Worm (Caenorhabditis elegans): Measurements from ENCODE around the gene selt-1.2.

Gene selt-1.2

ce11 chrV:10776528-10777055 is 29.4 kb upstream of the selt-1.2 start, which contains the start of gene D1054.5:
TSS of gene D1054.5 (minus strand) at chrV:10776578.
- TF ChIP-seq B0310.2 (tag; optimal IDR thresholded peaks at IDR 0.05) (no peak), tra-4 (tag; optimal IDR thresholded peaks at IDR 0.05) (no peak), aly-1 (tag; optimal IDR thresholded peaks at IDR 0.05) (no peak), hnd-1 (tag; optimal IDR thresholded peaks at IDR 0.05) (no peak), sea-1 (GFP tag; conservative IDR thresholded peaks at IDR 0.05) (no peak), hmg-4 (GFP tag; optimal IDR thresholded peaks at IDR 0.05) (no peak), flt-1 (GFP tag; IDR thresholded peaks at IDR 0.05) (no peak), ceh-36 (tag; optimal IDR thresholded peaks at IDR 0.05) (no peak), tbx-37 (GFP tag; conservative IDR thresholded peaks at IDR 0.05) (no peak)

ce11 chrV:10773216-10773615 is 26.1 kb upstream of the selt-1.2 start:
- no peak for TF ChIP-seq F13C5.2 (tag; optimal IDR thresholded peaks at IDR 0.05)
- no peak for TF ChIP-seq ama-1 (optimal IDR thresholded peaks at IDR 0.05)
- TF ChIP-seq sea-1 (GFP tag; conservative IDR thresholded peaks at IDR 0.05), result no peak
- no peak for TF ChIP-seq hmbx-1 (tag; optimal IDR thresholded peaks at IDR 0.05)
- TF ChIP-seq tbx-37 (GFP tag; conservative IDR thresholded peaks at IDR 0.05), result no peak
- no peak for TF ChIP-seq pes-1 (GFP tag; IDR thresholded peaks at IDR 0.05)
- no peak for TF ChIP-seq ets-7 (tag; optimal IDR thresholded peaks at IDR 0.05)

- TF ChIP-seq ama-1 (optimal IDR thresholded peaks at IDR 0.05) (no peak), tbx-11 (GFP tag; IDR thresholded peaks at IDR 0.05) (no peak), aly-1 (tag; optimal IDR thresholded peaks at IDR 0.05) (no peak), scrt-1 (GFP tag; IDR thresholded peaks at IDR 0.05) (no peak), pes-1 (GFP tag; IDR thresholded peaks at IDR 0.05) (no peak), hmg-4 (GFP tag; optimal IDR thresholded peaks at IDR 0.05) (no peak), hmbx-1 (tag; optimal IDR thresholded peaks at IDR 0.05) (no peak), sea-1 (GFP tag; conservative IDR thresholded peaks at IDR 0.05) (no peak), ceh-36 (tag; optimal IDR thresholded peaks at IDR 0.05) (no peak), hnd-1 (tag; optimal IDR thresholded peaks at IDR 0.05) (no peak), B0310.2 (tag; optimal IDR thresholded peaks at IDR 0.05) (no peak), ceh-13 (GFP tag; optimal IDR thresholded peaks at IDR 0.05) (no peak), tra-4 (tag; optimal IDR thresholded peaks at IDR 0.05) (no peak), flt-1 (GFP tag; IDR thresholded peaks at IDR 0.05) (no peak), tbx-37 (GFP tag; conservative IDR thresholded peaks at IDR 0.05) (no peak), F13C5.2 (tag; optimal IDR thresholded peaks at IDR 0.05) (no peak), ets-7 (tag; optimal IDR thresholded peaks at IDR 0.05) (no peak)
Observed at ce11 chrV:10771390-10771789, 24.2 kb upstream of the selt-1.2 start, which contains the start of gene D1054.3. TSS of gene D1054.3 (plus strand) at chrV:10771451.

- TF ChIP-seq tbx-11 (GFP tag; IDR thresholded peaks at IDR 0.05) (no peak), pes-1 (GFP tag; IDR thresholded peaks at IDR 0.05) (no peak), ama-1 (optimal IDR thresholded peaks at IDR 0.05) (no peak), hnd-1 (tag; optimal IDR thresholded peaks at IDR 0.05) (no peak), F13C5.2 (tag; optimal IDR thresholded peaks at IDR 0.05) (no peak), ceh-36 (tag; optimal IDR thresholded peaks at IDR 0.05) (no peak), flt-1 (GFP tag; IDR thresholded peaks at IDR 0.05) (no peak), tra-4 (tag; optimal IDR thresholded peaks at IDR 0.05) (no peak), hmg-4 (GFP tag; optimal IDR thresholded peaks at IDR 0.05) (no peak), ceh-13 (GFP tag; optimal IDR thresholded peaks at IDR 0.05) (no peak), tbx-37 (GFP tag; conservative IDR thresholded peaks at IDR 0.05) (no peak), aly-1 (tag; optimal IDR thresholded peaks at IDR 0.05) (no peak), hmbx-1 (tag; optimal IDR thresholded peaks at IDR 0.05) (no peak), scrt-1 (GFP tag; IDR thresholded peaks at IDR 0.05) (no peak), sea-1 (GFP tag; conservative IDR thresholded peaks at IDR 0.05) (no peak), B0310.2 (tag; optimal IDR thresholded peaks at IDR 0.05) (no peak)
Observed at ce11 chrV:10770026-10770425, 22.9 kb upstream of the selt-1.2 start, which contains the start of the genes D1054.1 and pas-2. TSS of gene D1054.1 (minus strand) at chrV:10770217. TSS of gene pas-2 (plus strand) at chrV:10770368.

- TF ChIP-seq tbx-11 (GFP tag; IDR thresholded peaks at IDR 0.05), result no peak
- no peak for TF ChIP-seq tbx-37 (GFP tag; conservative IDR thresholded peaks at IDR 0.05)
- no peak for TF ChIP-seq hmg-4 (GFP tag; optimal IDR thresholded peaks at IDR 0.05)
Observed at ce11 chrV:10768892-10769291, 21.7 kb upstream of the selt-1.2 start.

- no peak for TF ChIP-seq ama-1 (optimal IDR thresholded peaks at IDR 0.05)
- no peak for TF ChIP-seq flt-1 (GFP tag; IDR thresholded peaks at IDR 0.05)
- TF ChIP-seq sea-1 (GFP tag; conservative IDR thresholded peaks at IDR 0.05), result no peak
- TF ChIP-seq F13C5.2 (tag; optimal IDR thresholded peaks at IDR 0.05), result no peak
- TF ChIP-seq hnd-1 (tag; optimal IDR thresholded peaks at IDR 0.05), result no peak
- TF ChIP-seq ceh-13 (GFP tag; optimal IDR thresholded peaks at IDR 0.05), result no peak
- TF ChIP-seq tbx-37 (GFP tag; conservative IDR thresholded peaks at IDR 0.05), result no peak
- no peak for TF ChIP-seq tbx-11 (GFP tag; IDR thresholded peaks at IDR 0.05)
- TF ChIP-seq ceh-36 (tag; optimal IDR thresholded peaks at IDR 0.05), result no peak
- TF ChIP-seq pes-1 (GFP tag; IDR thresholded peaks at IDR 0.05), result no peak
- TF ChIP-seq tra-4 (tag; optimal IDR thresholded peaks at IDR 0.05), result no peak
- no peak for TF ChIP-seq scrt-1 (GFP tag; IDR thresholded peaks at IDR 0.05)
- TF ChIP-seq aly-1 (tag; optimal IDR thresholded peaks at IDR 0.05), result no peak
- no peak for TF ChIP-seq hmbx-1 (tag; optimal IDR thresholded peaks at IDR 0.05)
- TF ChIP-seq B0310.2 (tag; optimal IDR thresholded peaks at IDR 0.05), result no peak
- TF ChIP-seq hmg-4 (GFP tag; optimal IDR thresholded peaks at IDR 0.05), result no peak
- TF ChIP-seq ets-7 (tag; optimal IDR thresholded peaks at IDR 0.05), result no peak
Observed at ce11 chrV:10764066-10764465, 16.9 kb upstream of the selt-1.2 start, which contains the start of gene ocr-1. TSS of gene ocr-1 (plus strand) at chrV:10764366.

ce11 chrV:10762695-10763094 is 15.5 kb upstream of the selt-1.2 start, which contains the start of gene sre-6:
TSS of gene sre-6 (minus strand) at chrV:10762795.
- no peak for TF ChIP-seq pes-1 (GFP tag; IDR thresholded peaks at IDR 0.05)
- TF ChIP-seq hnd-1 (tag; optimal IDR thresholded peaks at IDR 0.05), result no peak
- TF ChIP-seq F13C5.2 (tag; optimal IDR thresholded peaks at IDR 0.05), result no peak
- TF ChIP-seq aly-1 (tag; optimal IDR thresholded peaks at IDR 0.05), result no peak
- no peak for TF ChIP-seq hmbx-1 (tag; optimal IDR thresholded peaks at IDR 0.05)
- no peak for TF ChIP-seq ama-1 (optimal IDR thresholded peaks at IDR 0.05)
- no peak for TF ChIP-seq sea-1 (GFP tag; conservative IDR thresholded peaks at IDR 0.05)
- no peak for TF ChIP-seq B0310.2 (tag; optimal IDR thresholded peaks at IDR 0.05)
- TF ChIP-seq ets-7 (tag; optimal IDR thresholded peaks at IDR 0.05), result no peak
